Worm (Caenorhabditis elegans): ENCODE data around the gene gpa-6.

The gpa-6 gene

ce11 chrX:13216802-13217201 is 25.8 kb downstream of the gpa-6 start, which contains the start of gene R12H7.4:
TSS of gene R12H7.4 (plus strand) at chrX:13217102.
- no peak for TF ChIP-seq mcd-1 (GFP tag; IDR thresholded peaks at IDR 0.05)
- TF ChIP-seq aptf-2 (GFP tag; conservative IDR thresholded peaks at IDR 0.05): no peak
- TF ChIP-seq F10E7.11 (tag; optimal IDR thresholded peaks at IDR 0.05): no peak
- TF ChIP-seq chd-7 (tag; optimal IDR thresholded peaks at IDR 0.05): no peak
- TF ChIP-seq nhr-179 (tag; optimal IDR thresholded peaks at IDR 0.05): no peak
- no peak for TF ChIP-seq lin-26 (GFP tag; IDR thresholded peaks at IDR 0.05)
- TF ChIP-seq F39B2.1 (GFP tag; IDR thresholded peaks at IDR 0.05): no peak
- no peak for TF ChIP-seq somi-1 (GFP tag; optimal IDR thresholded peaks at IDR 0.05)
- TF ChIP-seq ceh-58 (GFP tag; IDR thresholded peaks at IDR 0.05): no peak
- no peak for TF ChIP-seq ztf-26 (tag; optimal IDR thresholded peaks at IDR 0.05)
- no peak for TF ChIP-seq him-1 (tag; optimal IDR thresholded peaks at IDR 0.05)
- TF ChIP-seq tbx-9 (tag; optimal IDR thresholded peaks at IDR 0.05; ENCODE audit: borderline replicate concordance): no peak
- TF ChIP-seq Y67H2A.10 (GFP tag; conservative IDR thresholded peaks at IDR 0.05): no peak
- TF ChIP-seq nfya-1 (tag; optimal IDR thresholded peaks at IDR 0.05; ENCODE audit: borderline replicate concordance, insufficient read depth): no peak
- no peak for TF ChIP-seq hmg-20 (GFP tag; IDR thresholded peaks at IDR 0.05)
- TF ChIP-seq bed-2 (GFP tag; IDR thresholded peaks at IDR 0.05): no peak
- TF ChIP-seq K11D2.4 (GFP tag; IDR thresholded peaks at IDR 0.05): no peak
- TF ChIP-seq attf-3 (GFP tag; conservative IDR thresholded peaks at IDR 0.05): no peak

ce11 chrX:13217940-13218339 is 26.9 kb downstream of the gpa-6 start:
- TF ChIP-seq F33H1.4 (GFP tag; IDR thresholded peaks at IDR 0.05): no peak
- no peak for TF ChIP-seq xnd-1 (tag; optimal IDR thresholded peaks at IDR 0.05)
- TF ChIP-seq ztf-28 (GFP tag; IDR thresholded peaks at IDR 0.05): no peak

ce11 chrX:13220609-13221008 is 29.6 kb downstream of the gpa-6 start:
- TF ChIP-seq ztf-3 (GFP tag; optimal IDR thresholded peaks at IDR 0.05) (no peak), ceh-27 (GFP tag; optimal IDR thresholded peaks at IDR 0.05) (peak; percentile 33)

- TF ChIP-seq dox-1 (GFP tag; IDR thresholded peaks at IDR 0.05) (peak; percentile 51), ztf-22 (GFP tag; optimal IDR thresholded peaks at IDR 0.05) (peak; percentile 13), mes-4 (tag; optimal IDR thresholded peaks at IDR 0.05) (no peak), cebp-1 (GFP tag; IDR thresholded peaks at IDR 0.05) (no peak; the same call in 1 of the 2 replicates), cebp-1 (tag; optimal IDR thresholded peaks at IDR 0.05) (peak; percentile 36), tbp1 (GFP tag; optimal IDR thresholded peaks at IDR 0.05) (peak; percentile 3), lin-26 (GFP tag; IDR thresholded peaks at IDR 0.05) (no peak), let-607 (tag; optimal IDR thresholded peaks at IDR 0.05) (peak in 1 of 2 experiments; percentile 33), mxl-1 (tag; optimal IDR thresholded peaks at IDR 0.05) (no peak), Y56A3A.18 (GFP tag; IDR thresholded peaks at IDR 0.05) (no peak), hmg-20 (GFP tag; IDR thresholded peaks at IDR 0.05) (no peak), snpc-1.3 (tag; optimal IDR thresholded peaks at IDR 0.05; ENCODE audit: insufficient read depth) (no peak), nhr-80 (tag; optimal IDR thresholded peaks at IDR 0.05) (peak; percentile 85), unc-62 (GFP tag; optimal IDR thresholded peaks at IDR 0.05) (peak; percentile 84)
These were observed 30.3 kb downstream of the gpa-6 start, which contains the start of gene asp-4 for ce11 chrX:13221357-13221756. TSS of gene asp-4 (minus strand) at chrX:13221462.
